Worm (Caenorhabditis elegans) whole organism, mixed stage, embryonic: Measurements from ENCODE around the gene nhr-198.

ENCODE experiments used
- blmp-1 ChIP-seq: fragments of 150-350 bp; optimal IDR thresholded peaks from 2 replicates; lab custom pipeline; 2014; ENCODE audit warnings: missing biosample characterization, missing genetic modification characterization
- ceh-83 ChIP-seq: fragments of 200-800 bp; sonication (Bioruptor generic); optimal IDR thresholded peaks from 2 replicates; lab custom pipeline; 2018; ENCODE audit warnings: mild to moderate bottlenecking, missing genetic modification characterization, missing compliant biosample characterization
- ces-1 ChIP-seq: fragments of 150-350 bp; optimal IDR thresholded peaks from 2 replicates; lab custom pipeline; 2014; ENCODE audit warnings: missing biosample characterization, missing genetic modification reagents, missing genetic modification characterization
- nhr-12 ChIP-seq: fragments of 150-350 bp; optimal IDR thresholded peaks from 2 replicates; lab custom pipeline; 2014; ENCODE audit warnings: missing biosample characterization, missing genetic modification characterization
- nhr-237 ChIP-seq: fragments of 150-350 bp; optimal IDR thresholded peaks from 2 replicates; lab custom pipeline; 2014; ENCODE audit warnings: missing biosample characterization, missing genetic modification characterization
- pha-4 ChIP-seq: fragments of 150-350 bp; optimal IDR thresholded peaks from 2 replicates; lab custom pipeline; 2018; ENCODE audit warnings: missing biosample characterization, missing genetic modification reagents, missing genetic modification characterization
- snpc-4 ChIP-seq: fragments of 150-350 bp; optimal IDR thresholded peaks from 2 replicates; lab custom pipeline; 2014; ENCODE audit warnings: missing biosample characterization, missing genetic modification characterization
- tbx-8 ChIP-seq: fragments of 200-800 bp; sonication (Bioruptor generic); optimal IDR thresholded peaks from 2 replicates; lab custom pipeline; 2018; ENCODE audit warnings: mild to moderate bottlenecking, missing genetic modification characterization, moderate library complexity, missing compliant biosample characterization
- unc-120 ChIP-seq: sonication (generic microtip); optimal IDR thresholded peaks from 2 replicates; lab custom pipeline; 2017; ENCODE audit warnings: missing genetic modification characterization, missing compliant biosample characterization; ENCODE audit not compliant: poor library complexity, severe bottlenecking
- unc-39 ChIP-seq: fragments of 150-350 bp; optimal IDR thresholded peaks from 2 replicates; lab custom pipeline; 2014; ENCODE audit warnings: missing biosample characterization, missing genetic modification characterization
- unc-62 ChIP-seq: fragments of 150-350 bp; optimal IDR thresholded peaks from 2 replicates; lab custom pipeline; 2014; ENCODE audit warnings: missing biosample characterization, missing genetic modification reagents, missing genetic modification characterization
- ztf-11 ChIP-seq: fragments of 150-350 bp; optimal IDR thresholded peaks from 2 replicates; lab custom pipeline; 2014; ENCODE audit warnings: missing biosample characterization, missing genetic modification characterization

- TF ChIP-seq pha-4 (tag; lab: Kevin White, UChicago), result no peak
- no peak for TF ChIP-seq nhr-12 (tag; lab: Kevin White, UChicago)
- no peak for TF ChIP-seq unc-62 (GFP tag; lab: Kevin White, UChicago)
- no peak for TF ChIP-seq ces-1
- TF ChIP-seq unc-39 (tag; lab: Kevin White, UChicago), result no peak
- TF ChIP-seq snpc-4 (tag; lab: Kevin White, UChicago), result no peak
- no peak for TF ChIP-seq blmp-1 (tag; lab: Kevin White, UChicago)
- no peak for TF ChIP-seq ztf-11 (tag; lab: Kevin White, UChicago)
- no peak for TF ChIP-seq tbx-8 (GFP tag; lab: Kevin White, UChicago)
- TF ChIP-seq ceh-83 (GFP tag; lab: Kevin White, UChicago), result no peak
- no peak for TF ChIP-seq nhr-237 (tag; lab: Kevin White, UChicago)
- no peak for TF ChIP-seq unc-120
These were observed 48.1 kb downstream of the nhr-198 start, which contains the start of gene str-18 for ce11 chrV:15741851-15742250.
